Worm (Caenorhabditis elegans): ENCODE data around the gene ZK809.8.

- TF ChIP-seq unc-62 (GFP tag; optimal IDR thresholded peaks at IDR 0.05) (no peak), skn-1 (tag; optimal IDR thresholded peaks at IDR 0.05) (no peak), snpc-4 (tag; optimal IDR thresholded peaks at IDR 0.05) (no peak), ztf-11 (tag; optimal IDR thresholded peaks at IDR 0.05) (no peak)
Measured at ce11 chrIV:11640915-11641314, 7.9 kb downstream of the ZK809.8 start, which contains the start of gene ttr-50.

Data from whole organism, L3 larva.